Fruit fly (Drosophila melanogaster) S2 (cell line): Measurements from ENCODE around the gene CG31121.

Source experiments
- CG8478 ChIP-seq: fragments of >200 bp; optimal IDR thresholded peaks from 2 replicates; lab custom pipeline; 2018
- CTCF ChIP-seq, 2 experiments: fragments of >200 bp; optimal IDR thresholded peaks; 2 replicates each; lab custom pipeline; 2018

dm6 chr3R:24875939-24876842, 18.2 kb downstream of the CG31121 start, which contains the start of gene CG3744:
- no peak for TF ChIP-seq CTCF (optimal IDR thresholded peaks at IDR 0.05; lab: Kevin White, UChicago)
- no peak for TF ChIP-seq CG8478 (lab: Kevin White, UChicago)
